Worm (Caenorhabditis elegans) whole organism, L1 larva: ENCODE measurements around the gene mig-15.

Source experiments
- C04F5.9 ChIP-seq: sonication (generic microtip); optimal IDR thresholded peaks from 2 replicates; lab custom pipeline; 2016; ENCODE audit warnings: missing genetic modification characterization, missing compliant biosample characterization
- C16A3.4 ChIP-seq: fragments of 150-350 bp; optimal IDR thresholded peaks from 2 replicates; lab custom pipeline; 2014; ENCODE audit warnings: missing biosample characterization, missing genetic modification characterization
- blmp-1 ChIP-seq: fragments of 150-350 bp; optimal IDR thresholded peaks from 2 replicates; lab custom pipeline; 2014; ENCODE audit warnings: missing biosample characterization, missing genetic modification characterization
- dpl-1 ChIP-seq, 3 experiments: fragments of 150-350 bp in 2 of 3; sonication (generic microtip) in 1 of 3; optimal IDR thresholded peaks; 2 replicates each; lab custom pipeline; 2014 to 2017; ENCODE audit warnings: missing biosample characterization in 3 of 3, missing genetic modification characterization in 3 of 3, missing genetic modification reagents in 3 of 3
- dsc-1 ChIP-seq: sonication (generic microtip); optimal IDR thresholded peaks from 2 replicates; lab custom pipeline; 2016; ENCODE audit warnings: mild to moderate bottlenecking, missing genetic modification characterization, missing compliant biosample characterization
- efl-1 ChIP-seq, 4 experiments: fragments of 150-350 bp; optimal IDR thresholded peaks in 3 of 4; peaks in 1 of 4; 1 replicate in 1 of 4; 2 replicates in 3 of 4; lab custom pipeline; 2014; ENCODE audit warnings: missing biosample characterization in 2 of 4, missing genetic modification characterization in 2 of 4, missing genetic modification reagents in 2 of 4
- egl-13 ChIP-seq: sonication (generic microtip); optimal IDR thresholded peaks from 2 replicates; lab custom pipeline; 2016; ENCODE audit warnings: missing genotype, missing genetic modification reagents, missing genetic modification characterization, missing compliant biosample characterization
- egl-27 ChIP-seq, 2 experiments: fragments of 150-350 bp in 1 of 2; sonication (generic microtip); optimal IDR thresholded peaks; 3 replicates each; lab custom pipeline; 2017 to 2018; ENCODE audit warnings: missing biosample characterization in 2 of 2, missing genetic modification characterization in 2 of 2, missing genetic modification reagents in 2 of 2
- elt-2 ChIP-seq: sonication (generic microtip); optimal IDR thresholded peaks from 2 replicates; lab custom pipeline; 2016; ENCODE audit warnings: missing genetic modification characterization, mild to moderate bottlenecking, inconsistent platforms, missing compliant biosample characterization, missing genetic modification reagents
- elt-3 ChIP-seq, 6 experiments: fragments of 150-350 bp in 1 of 6; sonication (generic microtip); optimal IDR thresholded peaks; 2 replicates each; lab custom pipeline; 2017 to 2018; ENCODE audit warnings: missing biosample characterization in 6 of 6, missing genetic modification characterization in 6 of 6, inconsistent platforms in 1 of 6
- fkh-10 ChIP-seq: sonication (generic microtip); optimal IDR thresholded peaks from 2 replicates; lab custom pipeline; 2017; ENCODE audit warnings: missing biosample characterization, missing genetic modification reagents, missing genetic modification characterization
- fkh-4 ChIP-seq: sonication (generic microtip); optimal IDR thresholded peaks from 2 replicates; lab custom pipeline; 2016; ENCODE audit warnings: missing compliant biosample characterization, missing genetic modification characterization, borderline replicate concordance
- fkh-8 ChIP-seq: sonication (generic microtip); optimal IDR thresholded peaks from 2 replicates; lab custom pipeline; 2016; ENCODE audit warnings: mild to moderate bottlenecking, missing genetic modification characterization, missing compliant biosample characterization
- grh-1 ChIP-seq: fragments of 200-800 bp; sonication (Bioruptor generic); IDR thresholded peaks from 2 replicates; pipeline ENCODE4 v1.3.6; 2022; ENCODE audit warnings: missing genetic modification reagents, missing genetic modification characterization, missing compliant biosample characterization
- isw-1 ChIP-seq: fragments of 200-800 bp; sonication (Bioruptor generic); IDR thresholded peaks from 2 replicates; pipeline ENCODE4 v1.3.6; 2022; ENCODE audit warnings: missing genetic modification characterization, missing compliant biosample characterization
- lin-13 ChIP-seq: fragments of 150-350 bp; optimal IDR thresholded peaks from 2 replicates; lab custom pipeline; 2014; ENCODE audit warnings: missing biosample characterization, missing genetic modification reagents, missing genetic modification characterization
- lin-14 ChIP-seq: fragments of 200-800 bp; sonication (Bioruptor generic); optimal IDR thresholded peaks from 2 replicates; lab custom pipeline; 2018; ENCODE audit warnings: mild to moderate bottlenecking, missing genetic modification characterization, moderate library complexity, missing compliant biosample characterization
- lin-35 ChIP-seq, 2 experiments: fragments of 150-350 bp; optimal IDR thresholded peaks; 2 replicates each; lab custom pipeline; 2014; ENCODE audit warnings: missing biosample characterization in 2 of 2, missing genetic modification characterization in 2 of 2, missing genetic modification reagents in 2 of 2
- lir-3 ChIP-seq: sonication (generic microtip); optimal IDR thresholded peaks from 2 replicates; lab custom pipeline; 2016; ENCODE audit warnings: mild to moderate bottlenecking, missing genetic modification characterization, moderate library complexity, missing compliant biosample characterization; ENCODE audit not compliant: poor library complexity
- nhr-12 ChIP-seq: sonication (generic microtip); optimal IDR thresholded peaks from 2 replicates; lab custom pipeline; 2017; ENCODE audit warnings: missing biosample characterization, missing genetic modification characterization
- nhr-19 ChIP-seq: fragments of 200-800 bp; sonication (Bioruptor generic); conservative IDR thresholded peaks from 2 replicates; pipeline ENCODE4 v1.3.6; 2022; ENCODE audit warnings: missing genetic modification characterization, missing compliant biosample characterization
- nhr-20 ChIP-seq: sonication (generic microtip); optimal IDR thresholded peaks from 2 replicates; lab custom pipeline; 2016; ENCODE audit warnings: mild to moderate bottlenecking, missing genetic modification characterization, missing compliant biosample characterization
- nhr-28 ChIP-seq: fragments of 150-350 bp; optimal IDR thresholded peaks from 2 replicates; lab custom pipeline; 2014; ENCODE audit warnings: missing biosample characterization, missing genetic modification characterization
- nhr-47 ChIP-seq: sonication (generic microtip); optimal IDR thresholded peaks from 2 replicates; lab custom pipeline; 2016; ENCODE audit warnings: mild to moderate bottlenecking, missing genetic modification characterization, moderate library complexity, missing compliant biosample characterization
- nhr-71 ChIP-seq: sonication (generic microtip); optimal IDR thresholded peaks from 2 replicates; lab custom pipeline; 2016; ENCODE audit warnings: mild to moderate bottlenecking, missing genetic modification characterization, moderate library complexity, missing compliant biosample characterization
- nhr-76 ChIP-seq: sonication (generic microtip); optimal IDR thresholded peaks from 2 replicates; lab custom pipeline; 2017; ENCODE audit warnings: missing biosample characterization, missing genetic modification characterization
- nhr-77 ChIP-seq: fragments of 150-350 bp; optimal IDR thresholded peaks from 2 replicates; lab custom pipeline; 2014; ENCODE audit warnings: missing biosample characterization, missing genetic modification characterization
- nhr-85 ChIP-seq: sonication (generic microtip); peaks from one replicate; lab custom pipeline; 2016; ENCODE audit warnings: missing genetic modification characterization, inconsistent platforms, missing compliant biosample characterization
- nhr-90 ChIP-seq: sonication (generic microtip); optimal IDR thresholded peaks from 2 replicates; lab custom pipeline; 2016; ENCODE audit warnings: mild to moderate bottlenecking, missing genetic modification characterization, missing compliant biosample characterization; ENCODE audit not compliant: poor library complexity
- pag-3 ChIP-seq: sonication (generic microtip); optimal IDR thresholded peaks from 2 replicates; lab custom pipeline; 2017; ENCODE audit warnings: missing genetic modification characterization, mild to moderate bottlenecking, missing compliant biosample characterization, antibody characterized with exemption, borderline replicate concordance; ENCODE audit not compliant: insufficient read depth
- pax-3 ChIP-seq: fragments of 200-800 bp; sonication (Bioruptor generic); optimal IDR thresholded peaks from 2 replicates; lab custom pipeline; 2018; ENCODE audit warnings: mild to moderate bottlenecking, missing genetic modification characterization, moderate library complexity, missing compliant biosample characterization
- skn-1 ChIP-seq: fragments of 150-350 bp; optimal IDR thresholded peaks from 2 replicates; lab custom pipeline; 2014; ENCODE audit warnings: missing biosample characterization, missing genetic modification characterization
- snpc-4 ChIP-seq: fragments of 150-350 bp; optimal IDR thresholded peaks from 2 replicates; lab custom pipeline; 2014; ENCODE audit warnings: missing biosample characterization, missing genetic modification characterization
- snu-23 ChIP-seq: sonication (generic microtip); optimal IDR thresholded peaks from 2 replicates; lab custom pipeline; 2016; ENCODE audit warnings: missing genetic modification characterization, missing compliant biosample characterization
- sup-37 ChIP-seq: fragments of 200-800 bp; sonication (Bioruptor generic); optimal IDR thresholded peaks from 2 replicates; lab custom pipeline; 2018; ENCODE audit warnings: mild to moderate bottlenecking, missing genetic modification characterization, missing compliant biosample characterization
- tbx-2 ChIP-seq: sonication (generic microtip); optimal IDR thresholded peaks from 2 replicates; lab custom pipeline; 2016; ENCODE audit warnings: missing genetic modification characterization, missing compliant biosample characterization
- unc-130 ChIP-seq: fragments of 150-350 bp; optimal IDR thresholded peaks from 2 replicates; lab custom pipeline; 2017; ENCODE audit warnings: missing biosample characterization, missing genetic modification characterization, inconsistent platforms
- unc-86 ChIP-seq: sonication (generic microtip); optimal IDR thresholded peaks from 2 replicates; lab custom pipeline; 2016; ENCODE audit warnings: missing genetic modification characterization, missing compliant biosample characterization

mig-15 gene

DNA sequence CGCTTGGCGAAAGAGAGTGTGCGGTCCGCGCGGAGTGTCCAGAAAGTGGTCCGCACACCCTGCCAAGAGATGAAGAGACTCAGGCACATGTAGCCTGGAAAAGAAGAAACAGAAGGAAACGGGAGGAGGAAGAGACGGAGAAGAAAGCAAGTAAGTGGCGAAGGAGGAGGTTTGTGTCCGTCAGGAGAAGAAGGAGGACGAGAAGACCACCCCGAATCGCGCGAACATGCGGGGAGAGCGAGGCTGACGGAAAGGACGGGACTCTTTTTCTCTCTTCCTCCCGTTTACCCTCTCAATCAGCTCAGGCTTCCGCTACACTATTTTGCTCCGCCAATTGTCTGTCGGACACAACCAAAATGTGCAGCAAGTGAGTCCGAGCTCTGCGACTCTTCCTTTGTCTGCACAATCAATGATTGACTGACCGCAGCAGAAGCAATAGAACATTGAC is 7.1 kb upstream of the mig-15 start (continued):
- TF ChIP-seq egl-13 (tag; lab: Kevin White, UChicago) (peak; percentile 3), sup-37 (GFP tag; lab: Kevin White, UChicago) (no peak), fkh-10 (GFP tag; lab: Kevin White, UChicago) (peak; percentile 98), fkh-8 (peak; percentile 89), C04F5.9 (tag; lab: Kevin White, UChicago) (no peak), nhr-77 (tag; lab: Kevin White, UChicago) (peak; percentile 25), nhr-12 (tag; lab: Kevin White, UChicago) (peak; percentile 15), nhr-71 (tag; lab: Kevin White, UChicago) (peak; percentile 82), nhr-47 (tag; lab: Kevin White, UChicago) (peak; percentile 75), pax-3 (tag; lab: Kevin White, UChicago) (peak; percentile 40), isw-1 (GFP tag; lab: Robert Waterston, UW) (peak; percentile 64), lir-3 (tag; lab: Kevin White, UChicago) (peak; percentile 89), dsc-1 (tag; lab: Kevin White, UChicago) (peak; percentile 56), pag-3 (tag; lab: Kevin White, UChicago) (no peak), unc-86 (tag; lab: Kevin White, UChicago) (peak; percentile 85), nhr-19 (GFP tag; lab: Robert Waterston, UW) (peak; percentile 58), fkh-4 (tag; lab: Kevin White, UChicago) (no peak), snu-23 (peak; percentile 63), nhr-28 (tag; lab: Kevin White, UChicago) (no peak), lin-35 (GFP tag; optimal IDR thresholded peaks at IDR 0.05; lab: Kevin White, UChicago) (peak in 1 of 2 experiments; percentile 60), skn-1 (tag; lab: Kevin White, UChicago) (peak; percentile 23), grh-1 (GFP tag; lab: Robert Waterston, UW) (no peak), lin-14 (peak; percentile 97), egl-27 (tag; optimal IDR thresholded peaks at IDR 0.05; lab: Kevin White, UChicago) (no peak), snpc-4 (tag; lab: Kevin White, UChicago) (no peak), tbx-2 (tag; lab: Kevin White, UChicago) (peak; percentile 73)

DNA sequence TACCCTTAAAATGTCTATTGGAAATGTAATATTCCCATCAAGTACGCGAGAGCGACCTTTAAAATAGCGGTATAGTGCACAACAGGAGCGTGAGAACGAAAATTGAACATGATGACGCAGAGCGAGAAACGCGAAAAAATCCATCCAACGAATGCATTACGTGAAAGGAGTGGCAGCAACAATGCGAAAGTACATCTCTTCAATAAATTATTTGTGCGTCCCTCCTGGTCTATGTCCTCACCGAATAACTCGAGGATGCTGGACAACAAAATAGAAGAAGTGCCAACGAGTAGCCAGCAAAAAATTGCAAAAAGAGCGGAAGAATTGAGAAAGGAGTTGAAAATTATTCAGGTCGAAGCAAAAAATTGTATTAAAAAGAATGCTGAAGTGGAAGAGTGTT is 5.4 kb upstream of the mig-15 start:
- TF ChIP-seq lin-14 (peak; percentile 57), fkh-10 (GFP tag; lab: Kevin White, UChicago) (peak; percentile 9), fkh-8 (no peak), C16A3.4 (tag; lab: Kevin White, UChicago) (no peak), unc-86 (tag; lab: Kevin White, UChicago) (peak; percentile 30), nhr-85 (peak; percentile 52), blmp-1 (tag; lab: Kevin White, UChicago) (peak; percentile 35)

ce11 chrX:10432786-10433185 is 4.3 kb upstream of the mig-15 start:
- TF ChIP-seq dpl-1 (GFP tag; optimal IDR thresholded peaks at IDR 0.05; lab: Kevin White, UChicago) (no peak), blmp-1 (tag; lab: Kevin White, UChicago) (peak; percentile 91), efl-1 (optimal IDR thresholded peaks at IDR 0.05; lab: Kevin White, UChicago) (no peak), efl-1 (GFP tag; optimal IDR thresholded peaks at IDR 0.05 in 1 of 2; lab: Kevin White, UChicago) (peak in 1 of 2 experiments; percentile 43)
- TF ChIP-seq, all 84 proteins: peak for 2

DNA sequence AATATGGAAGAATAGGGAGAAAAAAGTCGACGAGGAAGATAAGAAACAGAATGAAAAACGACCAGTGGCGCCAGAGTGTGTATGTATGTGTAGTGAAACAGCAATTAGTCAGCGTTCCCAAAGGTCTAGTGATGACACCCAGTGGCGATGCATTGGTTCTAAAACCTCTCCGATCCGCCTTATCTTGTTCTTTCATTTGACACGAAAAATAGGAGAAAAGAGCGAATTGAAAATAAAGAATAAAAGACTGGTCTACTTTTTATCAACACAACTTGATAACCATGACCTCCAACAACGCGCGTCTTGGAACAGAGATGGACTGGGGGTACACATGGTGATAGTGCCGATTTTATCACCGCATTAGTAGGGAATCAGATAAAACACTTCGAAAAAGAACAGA is 2.4 kb upstream of the mig-15 start:
- TF ChIP-seq elt-2 (tag; lab: Kevin White, UChicago) (peak; percentile 82), lin-14 (peak; percentile 60), lin-13 (GFP tag; lab: Kevin White, UChicago) (no peak), unc-130 (peak; percentile 11), elt-3 (tag; optimal IDR thresholded peaks at IDR 0.05; lab: Kevin White, UChicago) (peak in 4 of 6 experiments; percentile 32 to 90 (median 71)), nhr-90 (peak; percentile 10), nhr-20 (tag; lab: Kevin White, UChicago) (peak; percentile 18), blmp-1 (tag; lab: Kevin White, UChicago) (peak; percentile 85), nhr-76 (tag; lab: Kevin White, UChicago) (no peak)
